Fruit fly (Drosophila melanogaster) whole organism, prepupa: ENCODE data around the gene msl-3.

Source experiments
- CG16779 ChIP-seq: fragments of 200-800 bp; sonication (Bioruptor generic); optimal IDR thresholded peaks from 3 replicates; lab custom pipeline; 2017; ENCODE audit warnings: missing biosample characterization, mild to moderate bottlenecking, missing genetic modification characterization
- CG3919 ChIP-seq: fragments of 200-800 bp; sonication (Bioruptor generic); optimal IDR thresholded peaks from 3 replicates; lab custom pipeline; 2016; ENCODE audit warnings: missing biosample characterization, missing genetic modification characterization
- CG6276 ChIP-seq: fragments of 200-800 bp; sonication (Bioruptor generic); optimal IDR thresholded peaks from 2 replicates; lab custom pipeline; 2017; ENCODE audit warnings: missing biosample characterization, mild to moderate bottlenecking, missing genetic modification characterization
- CG6792 ChIP-seq: fragments of 200-800 bp; sonication (Bioruptor generic); optimal IDR thresholded peaks from 3 replicates; lab custom pipeline; 2016; ENCODE audit warnings: missing biosample characterization, missing genetic modification characterization
- esn ChIP-seq: fragments of 200-800 bp; sonication (Bioruptor generic); optimal IDR thresholded peaks from 2 replicates; lab custom pipeline; 2016; ENCODE audit warnings: missing biosample characterization, mild to moderate bottlenecking, missing genetic modification characterization, moderate library complexity

- TF ChIP-seq CG6792 (GFP tag; lab: Kevin White, UChicago) (peak; percentile 37), CG6276 (GFP tag; lab: Kevin White, UChicago) (no peak), CG16779 (tag; lab: Kevin White, UChicago) (no peak), CG3919 (GFP tag; lab: Kevin White, UChicago) (peak; percentile 53), esn (GFP tag; lab: Kevin White, UChicago) (no peak)
Measured at dm6 chr3L:7113010-7113409, 12.3 kb downstream of the msl-3 start.
